Worm (Caenorhabditis elegans) whole organism, L1 larva: Measurements from ENCODE around the gene mthf-1.

Experiments
- F16B12.6 ChIP-seq: fragments of 150-350 bp; optimal IDR thresholded peaks from 2 replicates; lab custom pipeline; 2014; ENCODE audit warnings: missing biosample characterization, missing genetic modification characterization
- aha-1 ChIP-seq: fragments of 150-350 bp; optimal IDR thresholded peaks from 2 replicates; lab custom pipeline; 2014; ENCODE audit warnings: missing biosample characterization, missing genetic modification characterization
- alr-1 ChIP-seq: fragments of 200-800 bp; sonication (Bioruptor generic); optimal IDR thresholded peaks from 2 replicates; lab custom pipeline; 2018; ENCODE audit warnings: borderline replicate concordance, mild to moderate bottlenecking, missing genetic modification characterization, missing compliant biosample characterization
- aly-2 ChIP-seq: fragments of 150-350 bp; optimal IDR thresholded peaks from 2 replicates; lab custom pipeline; 2014; ENCODE audit warnings: missing biosample characterization, missing genetic modification characterization
- ceh-82 ChIP-seq, 3 experiments: fragments of 150-350 bp in 1 of 3; sonication (generic microtip) in 2 of 3; optimal IDR thresholded peaks; 2 replicates each; lab custom pipeline; 2014 to 2017; ENCODE audit warnings: missing biosample characterization in 3 of 3, missing genetic modification characterization in 3 of 3
- dpl-1 ChIP-seq, 3 experiments: fragments of 150-350 bp in 2 of 3; sonication (generic microtip) in 1 of 3; optimal IDR thresholded peaks; 2 replicates each; lab custom pipeline; 2014 to 2017; ENCODE audit warnings: missing biosample characterization in 3 of 3, missing genetic modification characterization in 3 of 3, missing genetic modification reagents in 3 of 3
- efl-3 ChIP-seq: fragments of 200-800 bp; sonication (Bioruptor generic); optimal IDR thresholded peaks from 2 replicates; lab custom pipeline; 2018; ENCODE audit warnings: mild to moderate bottlenecking, missing genetic modification characterization, missing compliant biosample characterization
- egl-13 ChIP-seq: sonication (generic microtip); optimal IDR thresholded peaks from 2 replicates; lab custom pipeline; 2016; ENCODE audit warnings: missing genotype, missing genetic modification reagents, missing genetic modification characterization, missing compliant biosample characterization
- egl-27 ChIP-seq, 2 experiments: fragments of 150-350 bp in 1 of 2; sonication (generic microtip); optimal IDR thresholded peaks; 3 replicates each; lab custom pipeline; 2017 to 2018; ENCODE audit warnings: missing biosample characterization in 2 of 2, missing genetic modification characterization in 2 of 2, missing genetic modification reagents in 2 of 2
- ets-5 ChIP-seq: fragments of 200-800 bp; sonication (Bioruptor generic); IDR thresholded peaks from 2 replicates; pipeline ENCODE4 v1.3.6; 2022; ENCODE audit warnings: missing genetic modification characterization, missing compliant biosample characterization
- fkh-4 ChIP-seq: sonication (generic microtip); optimal IDR thresholded peaks from 2 replicates; lab custom pipeline; 2016; ENCODE audit warnings: missing compliant biosample characterization, missing genetic modification characterization, borderline replicate concordance
- fkh-8 ChIP-seq: sonication (generic microtip); optimal IDR thresholded peaks from 2 replicates; lab custom pipeline; 2016; ENCODE audit warnings: mild to moderate bottlenecking, missing genetic modification characterization, missing compliant biosample characterization
- hlh-4 ChIP-seq: sonication (generic microtip); optimal IDR thresholded peaks from 2 replicates; lab custom pipeline; 2016; ENCODE audit warnings: mild to moderate bottlenecking, missing genetic modification characterization, missing compliant biosample characterization
- lin-13 ChIP-seq: fragments of 150-350 bp; optimal IDR thresholded peaks from 2 replicates; lab custom pipeline; 2014; ENCODE audit warnings: missing biosample characterization, missing genetic modification reagents, missing genetic modification characterization
- lin-14 ChIP-seq: fragments of 200-800 bp; sonication (Bioruptor generic); optimal IDR thresholded peaks from 2 replicates; lab custom pipeline; 2018; ENCODE audit warnings: mild to moderate bottlenecking, missing genetic modification characterization, moderate library complexity, missing compliant biosample characterization
- lsy-2 ChIP-seq, 2 experiments: fragments of 150-350 bp; optimal IDR thresholded peaks; 2 replicates each; lab custom pipeline; 2014; ENCODE audit warnings: missing biosample characterization in 2 of 2, missing genetic modification characterization in 2 of 2
- nhr-237 ChIP-seq: fragments of 150-350 bp; optimal IDR thresholded peaks from 2 replicates; lab custom pipeline; 2014; ENCODE audit warnings: missing biosample characterization, missing genetic modification characterization
- nhr-28 ChIP-seq: fragments of 150-350 bp; optimal IDR thresholded peaks from 2 replicates; lab custom pipeline; 2014; ENCODE audit warnings: missing biosample characterization, missing genetic modification characterization
- nhr-71 ChIP-seq: sonication (generic microtip); optimal IDR thresholded peaks from 2 replicates; lab custom pipeline; 2016; ENCODE audit warnings: mild to moderate bottlenecking, missing genetic modification characterization, moderate library complexity, missing compliant biosample characterization
- nhr-85 ChIP-seq: sonication (generic microtip); peaks from one replicate; lab custom pipeline; 2016; ENCODE audit warnings: missing genetic modification characterization, inconsistent platforms, missing compliant biosample characterization
- nhr-90 ChIP-seq: sonication (generic microtip); optimal IDR thresholded peaks from 2 replicates; lab custom pipeline; 2016; ENCODE audit warnings: mild to moderate bottlenecking, missing genetic modification characterization, missing compliant biosample characterization; ENCODE audit not compliant: poor library complexity
- pax-3 ChIP-seq: fragments of 200-800 bp; sonication (Bioruptor generic); optimal IDR thresholded peaks from 2 replicates; lab custom pipeline; 2018; ENCODE audit warnings: mild to moderate bottlenecking, missing genetic modification characterization, moderate library complexity, missing compliant biosample characterization
- rnt-1 ChIP-seq: sonication (generic microtip); optimal IDR thresholded peaks from 2 replicates; lab custom pipeline; 2016; ENCODE audit warnings: mild to moderate bottlenecking, missing genetic modification characterization, moderate library complexity, missing compliant biosample characterization
- snpc-4 ChIP-seq: fragments of 150-350 bp; optimal IDR thresholded peaks from 2 replicates; lab custom pipeline; 2014; ENCODE audit warnings: missing biosample characterization, missing genetic modification characterization
- snu-23 ChIP-seq: sonication (generic microtip); optimal IDR thresholded peaks from 2 replicates; lab custom pipeline; 2016; ENCODE audit warnings: missing genetic modification characterization, missing compliant biosample characterization
- swsn-7 ChIP-seq: sonication (generic microtip); optimal IDR thresholded peaks from 2 replicates; lab custom pipeline; 2016; ENCODE audit warnings: missing genetic modification characterization, missing compliant biosample characterization
- tbx-2 ChIP-seq: sonication (generic microtip); optimal IDR thresholded peaks from 2 replicates; lab custom pipeline; 2016; ENCODE audit warnings: missing genetic modification characterization, missing compliant biosample characterization
- unc-30 ChIP-seq: sonication (generic microtip); optimal IDR thresholded peaks from 2 replicates; lab custom pipeline; 2017; ENCODE audit warnings: missing biosample characterization, missing genetic modification characterization
- zag-1 ChIP-seq: fragments of 150-350 bp; optimal IDR thresholded peaks from 2 replicates; lab custom pipeline; 2014; ENCODE audit warnings: missing biosample characterization, missing genetic modification characterization

Gene mthf-1

DNA sequence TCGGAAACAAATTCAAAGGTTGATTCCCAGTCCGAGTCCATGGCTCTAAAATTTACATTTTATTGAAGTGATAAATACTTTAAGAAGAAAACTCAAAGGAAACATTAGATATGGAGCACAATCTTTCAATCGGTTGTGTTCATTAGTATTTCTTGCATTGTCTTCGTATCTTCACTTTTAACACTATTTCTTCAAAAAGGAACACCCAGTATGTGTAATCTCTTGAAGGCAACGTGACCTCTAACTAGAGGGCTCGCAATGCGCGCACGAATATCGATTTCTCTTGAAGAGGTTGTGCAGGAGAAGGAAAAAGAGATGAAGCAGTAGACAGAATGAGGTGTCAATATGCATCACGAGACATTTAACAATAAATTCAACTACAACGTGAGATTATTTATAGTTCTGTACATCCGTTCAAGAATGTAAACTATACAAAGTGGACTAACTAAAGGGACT lies 22.5 kb downstream of the mthf-1 start, which contains the start of the genes B0228.6 and B0228.1:
Gene B0228.6, minus strand, starts transcription at position 51 of the 456 bp plus-strand sequence.
Gene B0228.1, plus strand, starts transcription at position 228 of the 456 bp plus-strand sequence.
- TF ChIP-seq lin-14 (GFP tag; lab: Kevin White, UChicago) (peak; percentile 63), fkh-8 (tag; lab: Kevin White, UChicago) (peak; percentile 31), hlh-4 (tag; lab: Kevin White, UChicago) (no peak)

DNA sequence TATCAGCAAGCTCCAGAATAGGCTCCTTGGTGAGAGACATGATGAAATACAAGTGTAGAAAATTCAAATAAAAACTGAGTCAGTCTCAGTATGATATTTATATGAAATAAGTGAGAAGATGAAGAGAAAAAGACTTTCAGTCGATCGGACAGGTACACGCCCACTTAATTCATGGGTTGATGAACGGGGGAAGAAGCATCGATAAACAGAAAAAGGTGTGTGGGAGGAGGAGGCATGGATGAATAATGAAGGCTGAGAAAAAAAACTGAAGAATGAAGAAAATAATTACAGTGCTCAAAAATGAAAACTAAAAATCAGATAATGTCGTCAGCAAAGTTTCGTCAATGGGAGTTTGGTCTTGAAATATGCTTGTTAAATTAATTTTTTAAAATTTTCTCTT lies 24.1 kb downstream of the mthf-1 start, which contains the start of gene trx-1:
Gene trx-1, minus strand, starts transcription at position 101 of the 400 bp plus-strand sequence.
- TF ChIP-seq fkh-4 (tag; lab: Kevin White, UChicago) (no peak), swsn-7 (no peak), lsy-2 (tag; optimal IDR thresholded peaks at IDR 0.05; lab: Kevin White, UChicago) (no peak), egl-13 (tag; lab: Kevin White, UChicago) (no peak), snu-23 (GFP tag; lab: Kevin White, UChicago) (no peak), dpl-1 (GFP tag; optimal IDR thresholded peaks at IDR 0.05; lab: Kevin White, UChicago) (no peak), nhr-28 (tag; lab: Kevin White, UChicago) (no peak), nhr-85 (no peak), aly-2 (tag; lab: Kevin White, UChicago) (no peak), egl-27 (tag; optimal IDR thresholded peaks at IDR 0.05; lab: Kevin White, UChicago) (no peak), nhr-90 (tag; lab: Kevin White, UChicago) (no peak), lin-13 (GFP tag; lab: Kevin White, UChicago) (no peak), pax-3 (tag; lab: Kevin White, UChicago) (no peak), efl-3 (GFP tag; lab: Kevin White, UChicago) (no peak), nhr-237 (no peak), F16B12.6 (tag; lab: Kevin White, UChicago) (no peak)

- TF ChIP-seq pax-3 (tag; lab: Kevin White, UChicago) (no peak), tbx-2 (no peak)
These were observed 40.9 kb downstream of the mthf-1 start for ce11 chrII:7736725-7737124.

ce11 chrII:7724603-7725002 lies 53.0 kb downstream of the mthf-1 start, which contains the start of gene cpna-2:
TSS of gene cpna-2 (plus strand) at chrII:7724903.
- no peak for TF ChIP-seq snpc-4 (tag; lab: Kevin White, UChicago)
- TF ChIP-seq alr-1: no peak
- no peak for TF ChIP-seq swsn-7
- TF ChIP-seq nhr-71 (tag; lab: Kevin White, UChicago): no peak
- TF ChIP-seq ets-5 (GFP tag; lab: Robert Waterston, UW): no peak
- no peak for TF ChIP-seq ceh-82 (tag; optimal IDR thresholded peaks at IDR 0.05; lab: Kevin White, UChicago)
- TF ChIP-seq zag-1 (tag; lab: Kevin White, UChicago): no peak
- no peak for TF ChIP-seq lin-14 (GFP tag; lab: Kevin White, UChicago)
- no peak for TF ChIP-seq unc-30 (tag; lab: Kevin White, UChicago)
- TF ChIP-seq rnt-1 (tag; lab: Kevin White, UChicago): no peak
- TF ChIP-seq pax-3 (tag; lab: Kevin White, UChicago): no peak
- no peak for TF ChIP-seq tbx-2
- no peak for TF ChIP-seq aha-1 (tag; lab: Kevin White, UChicago)
